Fruit fly (Drosophila melanogaster): ENCODE results near the gene CG4743.

Gene CG4743

DNA sequence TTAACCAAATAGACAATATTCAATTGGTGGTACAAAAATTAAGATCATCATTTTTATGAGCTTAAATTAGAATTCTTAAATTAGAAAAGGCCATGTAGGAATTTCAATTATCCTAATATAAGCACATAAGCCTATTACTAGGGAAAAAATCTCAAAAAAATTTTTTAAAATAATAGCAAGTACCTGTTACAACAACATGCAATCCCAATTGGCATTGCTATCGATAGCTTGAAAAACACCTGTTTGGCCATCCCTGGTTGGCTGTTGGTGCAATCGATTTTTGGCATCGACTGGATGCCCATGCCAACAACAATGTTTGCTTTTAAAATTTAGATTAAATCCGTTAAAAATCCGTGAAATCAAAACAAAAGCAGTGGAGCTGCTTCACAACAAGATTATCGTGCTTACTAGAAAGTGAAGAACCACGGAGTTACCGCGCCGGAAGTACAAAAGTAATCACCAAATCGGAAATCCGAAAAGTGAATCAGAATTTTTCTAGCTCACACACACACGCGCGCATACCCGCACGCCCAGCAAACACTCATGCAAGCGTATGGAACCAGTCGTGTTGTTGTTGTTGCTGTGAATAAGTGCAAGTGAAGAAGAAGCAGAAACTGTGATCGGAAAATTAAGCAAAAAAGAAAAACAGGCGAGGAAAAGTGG, 18.7 kb downstream of the CG4743 start, which contains the start of gene RASSF8 (continued):
- TF ChIP-seq Dref (GFP tag; IDR thresholded peaks at IDR 0.05) (peak; percentile 94), lab (GFP tag; optimal IDR thresholded peaks at IDR 0.05) (no peak), ase (GFP tag; IDR thresholded peaks at IDR 0.05) (no peak), CG11398 (GFP tag; optimal IDR thresholded peaks at IDR 0.05) (no peak), CG7987 (GFP tag; optimal IDR thresholded peaks at IDR 0.05) (no peak), CG2129 (GFP tag; IDR thresholded peaks at IDR 0.05; ENCODE audit: partially characterized antibody) (no peak), B-H1 (GFP tag; IDR thresholded peaks at IDR 0.05) (no peak), CG6175 (GFP tag; IDR thresholded peaks at IDR 0.05) (no peak), ham (GFP tag; IDR thresholded peaks at IDR 0.05) (no peak), Sox100B (GFP tag; optimal IDR thresholded peaks at IDR 0.05) (no peak), CG12299 (tag; optimal IDR thresholded peaks at IDR 0.05) (no peak), gcm2 (GFP tag; optimal IDR thresholded peaks at IDR 0.05) (no peak), ro (GFP tag; IDR thresholded peaks at IDR 0.05) (no peak), CG1233 (GFP tag; optimal IDR thresholded peaks at IDR 0.05) (peak; percentile 7), Dip3 (GFP tag; optimal IDR thresholded peaks at IDR 0.05) (peak; percentile 12), Lpt (GFP tag; optimal IDR thresholded peaks at IDR 0.05) (no peak), Hey (tag; optimal IDR thresholded peaks at IDR 0.05) (no peak), CG9609 (GFP tag; optimal IDR thresholded peaks at IDR 0.05) (no peak), Dll (GFP tag; IDR thresholded peaks at IDR 0.05; ENCODE audit: partially characterized antibody) (peak; percentile 72), CG16863 (GFP tag; optimal IDR thresholded peaks at IDR 0.05) (no peak), unpg (GFP tag; optimal IDR thresholded peaks at IDR 0.05) (no peak), repo (GFP tag; optimal IDR thresholded peaks at IDR 0.05) (no peak), luna (GFP tag; optimal IDR thresholded peaks at IDR 0.05) (no peak), exex (tag; optimal IDR thresholded peaks at IDR 0.05) (no peak), slbo (GFP tag; IDR thresholded peaks at IDR 0.05) (peak; percentile 78), lbe (GFP tag; optimal IDR thresholded peaks at IDR 0.05) (no peak), salm (tag; optimal IDR thresholded peaks at IDR 0.05) (no peak), PHDP (tag; optimal IDR thresholded peaks at IDR 0.05) (peak; percentile 12), Stat92E (GFP tag; optimal IDR thresholded peaks at IDR 0.05) (no peak), Dad (GFP tag; optimal IDR thresholded peaks at IDR 0.05) (no peak), CG10274 (GFP tag; optimal IDR thresholded peaks at IDR 0.05) (no peak), stc (GFP tag; IDR thresholded peaks at IDR 0.05) (no peak), dysf (GFP tag; IDR thresholded peaks at IDR 0.05) (peak; percentile 28; the same call in 1 of the 3 replicates), CG17186 (GFP tag; optimal IDR thresholded peaks at IDR 0.05) (no peak), phol (tag; optimal IDR thresholded peaks at IDR 0.05) (no peak), CG8281 (tag; optimal IDR thresholded peaks at IDR 0.05) (no peak), unc-4 (GFP tag; IDR thresholded peaks at IDR 0.05; ENCODE audit: partially characterized antibody) (peak; percentile 61), az2 (GFP tag; optimal IDR thresholded peaks at IDR 0.05) (no peak), NC2α (GFP tag; optimal IDR thresholded peaks at IDR 0.05) (no peak), NC2β (GFP tag; optimal IDR thresholded peaks at IDR 0.05) (no peak), inv (GFP tag; IDR thresholded peaks at IDR 0.05; ENCODE audit: partially characterized antibody) (peak; percentile 54; the same call in 1 of the 2 replicates), mld (GFP tag; IDR thresholded peaks at IDR 0.05; ENCODE audit: partially characterized antibody) (0 out of 3 replicates have a peak, but pooled peaks have one; percentile 14), trem (tag; optimal IDR thresholded peaks at IDR 0.05) (peak; percentile 15), z (GFP tag; IDR thresholded peaks at IDR 0.05) (no peak), CG4617 (GFP tag; optimal IDR thresholded peaks at IDR 0.05; ENCODE audit: borderline replicate concordance) (peak; percentile 1), CG4404 (GFP tag; IDR thresholded peaks at IDR 0.05) (no peak), bsh (GFP tag; optimal IDR thresholded peaks at IDR 0.05) (peak in 1 of 2 experiments; percentile 16), vnd (GFP tag; IDR thresholded peaks at IDR 0.05; ENCODE audit: partially characterized antibody) (peak; percentile 66), CG9437 (GFP tag; optimal IDR thresholded peaks at IDR 0.05) (no peak)

All from whole organism, embryonic.